Fruit fly (Drosophila melanogaster) whole organism, embryonic: Measurements from ENCODE around the gene DENR.

Experiments
- CG11247 ChIP-seq: fragments of 200-800 bp; sonication (Bioruptor generic); IDR thresholded peaks from 2 replicates; pipeline ENCODE4 v1.3.6; 2022; ENCODE audit warnings: missing biosample characterization, missing genetic modification characterization
- CG11560 ChIP-seq: fragments of 200-800 bp; sonication (Bioruptor generic); IDR thresholded peaks from 3 replicates; pipeline ENCODE4 v1.3.6; 2022; ENCODE audit warnings: missing biosample characterization, missing genetic modification characterization
- CG12155 ChIP-seq: fragments of 200-800 bp; sonication (Bioruptor generic); optimal IDR thresholded peaks from 3 replicates; lab custom pipeline; 2016; ENCODE audit warnings: missing biosample characterization, missing genetic modification characterization
- CG14050 ChIP-seq: fragments of 200-800 bp; sonication (Bioruptor generic); IDR thresholded peaks from 3 replicates; pipeline ENCODE4 v1.3.6; 2022; ENCODE audit warnings: missing biosample characterization, missing genetic modification characterization
- CG16863 ChIP-seq: fragments of 200-800 bp; sonication (Bioruptor generic); optimal IDR thresholded peaks from 3 replicates; lab custom pipeline; 2016; ENCODE audit warnings: missing biosample characterization, missing genetic modification characterization
- CG18476 ChIP-seq: fragments of 200-800 bp; sonication (Bioruptor generic); optimal IDR thresholded peaks from 2 replicates; lab custom pipeline; 2016; ENCODE audit warnings: missing biosample characterization, mild to moderate bottlenecking, missing genetic modification characterization
- CG2678 ChIP-seq: fragments of 200-800 bp; sonication (Bioruptor generic); optimal IDR thresholded peaks from 3 replicates; lab custom pipeline; 2019; ENCODE audit warnings: missing biosample characterization, mild to moderate bottlenecking, missing genetic modification characterization, moderate library complexity
- CG31441 ChIP-seq: fragments of 200-800 bp; sonication (Bioruptor generic); IDR thresholded peaks from 2 replicates; pipeline ENCODE4 v1.3.6; 2022; ENCODE audit warnings: missing biosample characterization, missing genetic modification characterization
- CG34224 ChIP-seq: fragments of 200-800 bp; sonication (Bioruptor generic); IDR thresholded peaks from 3 replicates; pipeline ENCODE4 v1.3.6; 2022; ENCODE audit warnings: missing biosample characterization, missing genetic modification characterization; ENCODE audit not compliant: partially characterized antibody
- CG3847 ChIP-seq: fragments of 200-800 bp; sonication (Bioruptor generic); IDR thresholded peaks from 2 replicates; pipeline ENCODE4 v1.3.6; 2022; ENCODE audit warnings: missing biosample characterization, missing genetic modification characterization
- CG6813 ChIP-seq: fragments of 200-800 bp; sonication (Bioruptor generic); optimal IDR thresholded peaks from 2 replicates; lab custom pipeline; 2017; ENCODE audit warnings: missing biosample characterization, missing genetic modification characterization, mild to moderate bottlenecking, moderate library complexity, missing genetic modification reagents
- CG7745 ChIP-seq: fragments of 200-800 bp; sonication (Bioruptor generic); optimal IDR thresholded peaks from 2 replicates; lab custom pipeline; 2018; ENCODE audit warnings: missing biosample characterization, mild to moderate bottlenecking, missing genetic modification characterization, moderate library complexity
- Doc3 ChIP-seq: fragments of 200-800 bp; sonication (Bioruptor generic); IDR thresholded peaks from 3 replicates; pipeline ENCODE4 v1.3.6; 2022; ENCODE audit warnings: missing biosample characterization, missing genetic modification characterization; ENCODE audit not compliant: partially characterized antibody
- Ets65A ChIP-seq: fragments of 200-800 bp; sonication (Bioruptor generic); peaks from one replicate; lab custom pipeline; 2016; ENCODE audit warnings: missing biosample characterization, missing genetic modification characterization
- HHEX ChIP-seq: fragments of 200-800 bp; sonication (Bioruptor generic); optimal IDR thresholded peaks from 3 replicates; lab custom pipeline; 2017; ENCODE audit warnings: missing biosample characterization, mild to moderate bottlenecking, missing genetic modification characterization, missing genetic modification reagents
- HLH3B ChIP-seq: fragments of 200-800 bp; sonication (Bioruptor generic); IDR thresholded peaks from 2 replicates; pipeline ENCODE4 v1.3.6; 2022; ENCODE audit warnings: missing biosample characterization, missing genetic modification characterization
- Hr78 ChIP-seq, 2 experiments: fragments of 200-800 bp in 1 of 2; fragments of >200 bp in 1 of 2; sonication (Bioruptor generic) in 1 of 2; optimal IDR thresholded peaks; 2 replicates each; lab custom pipeline; 2017 to 2019; ENCODE audit warnings: missing biosample characterization in 2 of 2, missing genetic modification characterization in 2 of 2, mild to moderate bottlenecking in 1 of 2, moderate library complexity in 1 of 2
- Kr ChIP-seq: fragments of 200-800 bp; sonication (Bioruptor generic); optimal IDR thresholded peaks from 2 replicates; lab custom pipeline; 2017; ENCODE audit warnings: missing biosample characterization, mild to moderate bottlenecking, missing genetic modification characterization
- Mad ChIP-seq: fragments of 200-800 bp; sonication (Bioruptor generic); optimal IDR thresholded peaks from 2 replicates; lab custom pipeline; 2016; ENCODE audit warnings: missing biosample characterization, missing genetic modification characterization
- Meics ChIP-seq: fragments of 200-800 bp; sonication (Bioruptor generic); optimal IDR thresholded peaks from 2 replicates; lab custom pipeline; 2017; ENCODE audit warnings: missing biosample characterization, mild to moderate bottlenecking, missing genetic modification characterization
- Mes4 ChIP-seq: fragments of 200-800 bp; sonication (Bioruptor generic); optimal IDR thresholded peaks from 2 replicates; lab custom pipeline; 2016; ENCODE audit warnings: missing biosample characterization, missing genetic modification characterization
- Nf-YB ChIP-seq: fragments of 200-800 bp; sonication (Bioruptor generic); optimal IDR thresholded peaks from 3 replicates; lab custom pipeline; 2019; ENCODE audit warnings: missing biosample characterization, mild to moderate bottlenecking, missing genetic modification characterization, moderate library complexity
- Oli ChIP-seq: fragments of 200-800 bp; sonication (Bioruptor generic); optimal IDR thresholded peaks from 2 replicates; lab custom pipeline; 2018; ENCODE audit warnings: missing biosample characterization, mild to moderate bottlenecking, missing genetic modification characterization, moderate library complexity
- TFAM ChIP-seq: fragments of 200-800 bp; sonication (Bioruptor generic); optimal IDR thresholded peaks from 2 replicates; lab custom pipeline; 2017; ENCODE audit warnings: missing biosample characterization, missing genetic modification characterization, inconsistent platforms
- abd-A ChIP-seq: fragments of 200-800 bp; sonication (Bioruptor generic); optimal IDR thresholded peaks from 3 replicates; lab custom pipeline; 2019; ENCODE audit warnings: missing biosample characterization, mild to moderate bottlenecking, missing genetic modification characterization, moderate library complexity
- amos ChIP-seq: fragments of 200-800 bp; sonication (Bioruptor generic); IDR thresholded peaks from 2 replicates; pipeline ENCODE4 v1.3.6; 2022; ENCODE audit warnings: missing biosample characterization, missing genetic modification characterization; ENCODE audit not compliant: partially characterized antibody
- ash1 ChIP-seq: fragments of 200-800 bp; sonication (Bioruptor generic); optimal IDR thresholded peaks from 2 replicates; lab custom pipeline; 2018; ENCODE audit warnings: missing biosample characterization, mild to moderate bottlenecking, missing genetic modification characterization
- az2 ChIP-seq: fragments of 200-800 bp; sonication (Bioruptor generic); optimal IDR thresholded peaks from 3 replicates; lab custom pipeline; 2016; ENCODE audit warnings: missing biosample characterization, missing genetic modification characterization
- bowl ChIP-seq: fragments of 200-800 bp; sonication (Bioruptor generic); IDR thresholded peaks from 2 replicates; pipeline ENCODE4 v1.3.6; 2022; ENCODE audit warnings: missing biosample characterization, missing genetic modification characterization
- cato ChIP-seq: fragments of 200-800 bp; sonication (Bioruptor generic); optimal IDR thresholded peaks from 2 replicates; lab custom pipeline; 2016; ENCODE audit warnings: missing biosample characterization, missing genetic modification characterization, borderline replicate concordance
- corto ChIP-seq: fragments of 200-800 bp; sonication (Bioruptor generic); optimal IDR thresholded peaks from 2 replicates; lab custom pipeline; 2016; ENCODE audit warnings: missing biosample characterization, mild to moderate bottlenecking, missing genetic modification characterization, moderate library complexity
- disco-r ChIP-seq: fragments of 200-800 bp; sonication (Bioruptor generic); optimal IDR thresholded peaks from 2 replicates; lab custom pipeline; 2016; ENCODE audit warnings: missing biosample characterization, missing genetic modification characterization
- dpn ChIP-seq, 2 experiments: fragments of 200-800 bp; sonication (Bioruptor generic); optimal IDR thresholded peaks; 3 replicates each; lab custom pipeline; 2016; ENCODE audit warnings: missing biosample characterization in 2 of 2, missing genetic modification characterization in 2 of 2
- jumu ChIP-seq: fragments of 200-800 bp; sonication (Bioruptor generic); optimal IDR thresholded peaks from 3 replicates; lab custom pipeline; 2016; ENCODE audit warnings: missing biosample characterization, missing genetic modification characterization
- klu ChIP-seq: fragments of 200-800 bp; sonication (Bioruptor generic); IDR thresholded peaks from 2 replicates; pipeline ENCODE4 v1.3.6; 2022; ENCODE audit warnings: missing biosample characterization, missing genetic modification characterization
- lmd ChIP-seq: fragments of 200-800 bp; sonication (Bioruptor generic); IDR thresholded peaks from 2 replicates; pipeline ENCODE4 v1.3.6; 2022; ENCODE audit warnings: missing biosample characterization, missing genetic modification characterization
- lov ChIP-seq, 2 experiments: fragments of 200-800 bp in 1 of 2; fragments of >200 bp in 1 of 2; sonication (Bioruptor generic) in 1 of 2; IDR thresholded peaks in 1 of 2; optimal IDR thresholded peaks in 1 of 2; 2 replicates in 1 of 2; 3 replicates in 1 of 2; pipeline versions ENCODE4 v1.3.6 to Lab custom; 2017 to 2022; ENCODE audit warnings: missing biosample characterization in 1 of 2, missing genetic modification characterization in 1 of 2
- nau ChIP-seq: fragments of 200-800 bp; sonication (Bioruptor generic); optimal IDR thresholded peaks from 3 replicates; lab custom pipeline; 2017; ENCODE audit warnings: missing biosample characterization, mild to moderate bottlenecking, missing genetic modification characterization, missing genetic modification reagents
- nom ChIP-seq: fragments of 200-800 bp; sonication (Bioruptor generic); optimal IDR thresholded peaks from 2 replicates; lab custom pipeline; 2017; ENCODE audit warnings: missing biosample characterization, missing genetic modification characterization, mild to moderate bottlenecking, moderate library complexity, missing genetic modification reagents
- pb ChIP-seq: fragments of 200-800 bp; sonication (Bioruptor generic); optimal IDR thresholded peaks from 3 replicates; lab custom pipeline; 2016; ENCODE audit warnings: missing biosample characterization, missing genetic modification characterization
- run ChIP-seq: fragments of 200-800 bp; sonication (Bioruptor generic); optimal IDR thresholded peaks from 3 replicates; lab custom pipeline; 2018; ENCODE audit warnings: missing biosample characterization, mild to moderate bottlenecking, missing genetic modification characterization
- schlank ChIP-seq: fragments of 200-800 bp; sonication (Bioruptor generic); optimal IDR thresholded peaks from 2 replicates; lab custom pipeline; 2018; ENCODE audit warnings: missing biosample characterization, mild to moderate bottlenecking, missing genetic modification characterization
- sob ChIP-seq: fragments of 200-800 bp; sonication (Bioruptor generic); IDR thresholded peaks from 2 replicates; pipeline ENCODE4 v1.3.6; 2022; ENCODE audit warnings: missing biosample characterization, missing genetic modification characterization
- usp ChIP-seq: fragments of >200 bp; optimal IDR thresholded peaks from 2 replicates; lab custom pipeline; 2017; ENCODE audit warnings: missing biosample characterization, missing genetic modification characterization
- vnd ChIP-seq: fragments of 200-800 bp; sonication (Bioruptor generic); IDR thresholded peaks from 3 replicates; pipeline ENCODE4 v1.3.6; 2022; ENCODE audit warnings: missing biosample characterization, missing genetic modification characterization; ENCODE audit not compliant: partially characterized antibody
- wdn ChIP-seq: fragments of 200-800 bp; sonication (Bioruptor generic); IDR thresholded peaks from 2 replicates; pipeline ENCODE4 v1.3.6; 2022; ENCODE audit warnings: missing biosample characterization, missing genetic modification characterization
- zf30C ChIP-seq: fragments of 200-800 bp; sonication (Bioruptor generic); optimal IDR thresholded peaks from 3 replicates; lab custom pipeline; 2018; ENCODE audit warnings: missing biosample characterization, mild to moderate bottlenecking, missing genetic modification characterization

Gene DENR

dm6 chrX:16930465-16931286 lies 44.3 kb upstream of the DENR start (continued):
- TF ChIP-seq sob (GFP tag; lab: Robert Waterston, UW) (no peak; the same call in none of the 2 replicates), usp (GFP tag; lab: Kevin White, UChicago) (no peak), az2 (peak; percentile 36), cato (GFP tag; lab: Kevin White, UChicago) (peak; percentile 12), klu (GFP tag; lab: Robert Waterston, UW) (0 out of 2 replicates have a peak, but pooled peaks have one; percentile 18), Mes4 (GFP tag; lab: Kevin White, UChicago) (no peak), Ets65A (GFP tag; lab: Kevin White, UChicago) (no peak), abd-A (tag; lab: Kevin White, UChicago) (no peak), Meics (GFP tag; lab: Kevin White, UChicago) (peak; percentile 67), CG7745 (no peak), pb (no peak), Doc3 (GFP tag; lab: Robert Waterston, UW) (no peak), run (peak; percentile 30), nom (GFP tag; lab: Kevin White, UChicago) (peak; percentile 56), zf30C (GFP tag; lab: Kevin White, UChicago) (peak; percentile 53), CG16863 (GFP tag; lab: Kevin White, UChicago) (peak; percentile 6), CG14050 (GFP tag; lab: Robert Waterston, UW) (peak; percentile 45; the same call in 2 of the 3 replicates), dpn (GFP tag; optimal IDR thresholded peaks at IDR 0.05; lab: Kevin White, UChicago) (peak; percentile 32 to 45), CG31441 (peak; percentile 79), ash1 (GFP tag; lab: Kevin White, UChicago) (no peak), lmd (GFP tag; lab: Robert Waterston, UW) (peak; percentile 73), schlank (tag; lab: Kevin White, UChicago) (no peak), Oli (tag; lab: Kevin White, UChicago) (peak; percentile 64), TFAM (GFP tag; lab: Kevin White, UChicago) (no peak), CG34224 (GFP tag; lab: Robert Waterston, UW) (no peak), CG18476 (GFP tag; lab: Kevin White, UChicago) (peak; percentile 55), lov (optimal IDR thresholded peaks at IDR 0.05; lab: Kevin White, UChicago) (no peak), lov (GFP tag; IDR thresholded peaks at IDR 0.05; lab: Robert Waterston, UW) (no peak), amos (GFP tag; lab: Robert Waterston, UW) (no peak), wdn (GFP tag; lab: Robert Waterston, UW) (peak; percentile 49; the same call in 1 of the 2 replicates), Nf-YB (no peak), jumu (no peak), vnd (GFP tag; lab: Robert Waterston, UW) (no peak), CG11560 (0 out of 3 replicates have a peak, but pooled peaks have one; percentile 19), Kr (GFP tag; lab: Kevin White, UChicago) (no peak), HHEX (peak; percentile 68), corto (no peak), CG3847 (GFP tag; lab: Robert Waterston, UW) (peak; percentile 60), Hr78 (GFP tag; optimal IDR thresholded peaks at IDR 0.05; lab: Kevin White, UChicago) (no peak), CG6813 (peak; percentile 30), Mad (no peak), CG11247 (GFP tag; lab: Robert Waterston, UW) (peak; percentile 47), nau (GFP tag; lab: Kevin White, UChicago) (no peak), CG2678 (tag; lab: Kevin White, UChicago) (peak; percentile 81), HLH3B (GFP tag; lab: Robert Waterston, UW) (peak; percentile 84), disco-r (GFP tag; lab: Kevin White, UChicago) (no peak), bowl (GFP tag; lab: Robert Waterston, UW) (peak; percentile 24; the same call in 1 of the 2 replicates), CG12155 (GFP tag; lab: Kevin White, UChicago) (peak; percentile 28)
